Worm (Caenorhabditis elegans): ENCODE data around the gene D1014.2.

Gene D1014.2

ce11 chrV:8110816-8111215, 32.9 kb upstream of the D1014.2 start:
- TF ChIP-seq ets-7 (tag; optimal IDR thresholded peaks at IDR 0.05) (no peak), ama-1 (optimal IDR thresholded peaks at IDR 0.05) (no peak), sea-1 (GFP tag; conservative IDR thresholded peaks at IDR 0.05) (no peak), B0310.2 (tag; optimal IDR thresholded peaks at IDR 0.05) (no peak), hmg-4 (GFP tag; optimal IDR thresholded peaks at IDR 0.05) (no peak), pes-1 (GFP tag; IDR thresholded peaks at IDR 0.05) (no peak), tbx-37 (GFP tag; conservative IDR thresholded peaks at IDR 0.05) (no peak), hmbx-1 (tag; optimal IDR thresholded peaks at IDR 0.05) (no peak), tbx-11 (GFP tag; IDR thresholded peaks at IDR 0.05) (no peak), flt-1 (GFP tag; IDR thresholded peaks at IDR 0.05) (no peak), ceh-13 (GFP tag; optimal IDR thresholded peaks at IDR 0.05) (no peak), ceh-36 (tag; optimal IDR thresholded peaks at IDR 0.05) (no peak), scrt-1 (GFP tag; IDR thresholded peaks at IDR 0.05) (no peak), F13C5.2 (tag; optimal IDR thresholded peaks at IDR 0.05) (no peak), hnd-1 (tag; optimal IDR thresholded peaks at IDR 0.05) (no peak), tra-4 (tag; optimal IDR thresholded peaks at IDR 0.05) (no peak), aly-1 (tag; optimal IDR thresholded peaks at IDR 0.05) (no peak)

DNA sequence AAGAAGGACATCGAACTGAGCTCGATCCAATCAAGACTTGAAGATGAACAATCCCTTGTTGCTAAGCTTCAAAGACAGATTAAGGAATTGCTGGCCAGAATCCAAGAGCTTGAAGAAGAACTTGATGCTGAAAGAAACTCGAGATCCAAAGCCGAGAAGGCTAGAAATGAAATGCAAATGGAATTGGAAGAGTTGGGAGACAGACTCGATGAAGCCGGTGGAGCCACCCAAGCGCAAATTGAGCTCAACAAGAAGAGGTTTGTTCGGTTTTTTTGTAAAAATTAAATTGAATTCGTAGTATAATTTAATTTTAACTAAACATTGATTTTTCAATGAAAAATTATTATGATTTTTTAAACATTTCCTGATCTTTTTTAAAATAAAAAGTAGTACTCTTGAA, 29.2 kb upstream of the D1014.2 start:
- no peak for TF ChIP-seq sea-1 (GFP tag; conservative IDR thresholded peaks at IDR 0.05)
- no peak for TF ChIP-seq hnd-1 (tag; optimal IDR thresholded peaks at IDR 0.05)
- no peak for TF ChIP-seq pes-1 (GFP tag; IDR thresholded peaks at IDR 0.05)
- no peak for TF ChIP-seq ceh-36 (tag; optimal IDR thresholded peaks at IDR 0.05)
- TF ChIP-seq hmg-4 (GFP tag; optimal IDR thresholded peaks at IDR 0.05), result no peak
- TF ChIP-seq F13C5.2 (tag; optimal IDR thresholded peaks at IDR 0.05), result no peak
- TF ChIP-seq tbx-37 (GFP tag; conservative IDR thresholded peaks at IDR 0.05), result no peak
- TF ChIP-seq tbx-11 (GFP tag; IDR thresholded peaks at IDR 0.05), result no peak
- no peak for TF ChIP-seq ceh-13 (GFP tag; optimal IDR thresholded peaks at IDR 0.05)
- TF ChIP-seq flt-1 (GFP tag; IDR thresholded peaks at IDR 0.05), result no peak
- TF ChIP-seq ets-7 (tag; optimal IDR thresholded peaks at IDR 0.05), result no peak
- TF ChIP-seq B0310.2 (tag; optimal IDR thresholded peaks at IDR 0.05), result no peak
- no peak for TF ChIP-seq tra-4 (tag; optimal IDR thresholded peaks at IDR 0.05)
- TF ChIP-seq aly-1 (tag; optimal IDR thresholded peaks at IDR 0.05), result no peak

DNA sequence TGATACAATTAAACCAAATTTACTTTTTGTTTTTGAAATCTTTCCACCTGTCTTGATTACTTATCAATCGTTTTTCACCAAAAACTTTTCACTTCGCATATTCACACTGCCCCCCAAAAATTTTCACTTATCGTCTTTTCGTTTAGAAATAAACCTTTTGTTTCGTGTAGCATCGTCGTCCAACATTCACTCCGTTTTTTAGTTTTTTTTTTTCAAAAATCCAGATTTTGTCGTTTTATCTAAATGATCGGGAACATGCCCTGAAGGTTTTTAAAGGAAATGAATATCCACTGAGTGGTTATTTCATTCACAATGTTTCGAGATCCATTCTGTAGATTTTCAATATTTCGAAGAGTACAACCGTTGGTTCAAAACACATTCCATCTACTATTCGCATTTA, 25.7 kb upstream of the D1014.2 start, which contains the start of gene D1014.7:
TSS of gene D1014.7 (plus strand) at position 301 of the 400 bp plus-strand sequence.
- no peak for TF ChIP-seq hmg-4 (GFP tag; optimal IDR thresholded peaks at IDR 0.05)

DNA sequence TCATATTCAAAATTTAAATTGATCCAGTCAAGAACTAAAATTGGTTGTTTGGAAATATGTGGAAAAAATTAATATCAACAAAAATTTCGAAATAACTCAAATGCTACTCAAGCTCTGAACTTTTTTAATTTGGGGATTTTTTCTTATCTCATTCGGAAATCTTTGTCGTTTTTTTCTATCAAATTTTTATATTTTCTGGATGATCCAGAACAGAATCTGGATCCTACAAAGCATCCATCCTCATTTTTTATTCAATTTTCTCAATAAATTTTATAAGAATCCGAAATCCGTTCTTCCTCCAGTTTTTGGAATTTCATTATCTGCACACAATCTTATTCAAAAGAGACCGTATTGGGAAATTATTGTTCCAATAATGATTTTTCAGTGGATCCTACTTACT, 22.8 kb upstream of the D1014.2 start, which contains the start of gene D1014.6:
TSS of gene D1014.6 (plus strand) at position 301 of the 400 bp plus-strand sequence.
- TF ChIP-seq aly-1 (tag; optimal IDR thresholded peaks at IDR 0.05) (no peak), ama-1 (optimal IDR thresholded peaks at IDR 0.05) (no peak), B0310.2 (tag; optimal IDR thresholded peaks at IDR 0.05) (no peak), sea-1 (GFP tag; conservative IDR thresholded peaks at IDR 0.05) (no peak), hnd-1 (tag; optimal IDR thresholded peaks at IDR 0.05) (no peak), ceh-13 (GFP tag; optimal IDR thresholded peaks at IDR 0.05) (no peak)

ce11 chrV:8123384-8123783, 20.3 kb upstream of the D1014.2 start, which contains the start of gene D1014.5:
Gene D1014.5, plus strand, starts transcription at chrV:8123684.
- TF ChIP-seq aly-1 (tag; optimal IDR thresholded peaks at IDR 0.05) (no peak), hmg-4 (GFP tag; optimal IDR thresholded peaks at IDR 0.05) (no peak), ets-7 (tag; optimal IDR thresholded peaks at IDR 0.05) (no peak), hnd-1 (tag; optimal IDR thresholded peaks at IDR 0.05) (no peak), ceh-36 (tag; optimal IDR thresholded peaks at IDR 0.05) (no peak), F13C5.2 (tag; optimal IDR thresholded peaks at IDR 0.05) (no peak), ceh-13 (GFP tag; optimal IDR thresholded peaks at IDR 0.05) (no peak), B0310.2 (tag; optimal IDR thresholded peaks at IDR 0.05) (no peak)

ce11 chrV:8129252-8129651, 14.5 kb upstream of the D1014.2 start, which contains the start of gene spr-1:
Gene spr-1, minus strand, starts transcription at chrV:8129352.
- no peak for TF ChIP-seq tbx-37 (GFP tag; conservative IDR thresholded peaks at IDR 0.05)
- no peak for TF ChIP-seq hnd-1 (tag; optimal IDR thresholded peaks at IDR 0.05)
- TF ChIP-seq tra-4 (tag; optimal IDR thresholded peaks at IDR 0.05), result no peak
- TF ChIP-seq tbx-11 (GFP tag; IDR thresholded peaks at IDR 0.05), result no peak
- TF ChIP-seq F13C5.2 (tag; optimal IDR thresholded peaks at IDR 0.05), result no peak
- TF ChIP-seq pes-1 (GFP tag; IDR thresholded peaks at IDR 0.05), result no peak
- TF ChIP-seq hmbx-1 (tag; optimal IDR thresholded peaks at IDR 0.05), result no peak
- no peak for TF ChIP-seq sea-1 (GFP tag; conservative IDR thresholded peaks at IDR 0.05)
- no peak for TF ChIP-seq ceh-36 (tag; optimal IDR thresholded peaks at IDR 0.05)
- no peak for TF ChIP-seq flt-1 (GFP tag; IDR thresholded peaks at IDR 0.05)
- TF ChIP-seq B0310.2 (tag; optimal IDR thresholded peaks at IDR 0.05), result no peak
- no peak for TF ChIP-seq scrt-1 (GFP tag; IDR thresholded peaks at IDR 0.05)
- no peak for TF ChIP-seq hmg-4 (GFP tag; optimal IDR thresholded peaks at IDR 0.05)
- no peak for TF ChIP-seq ceh-13 (GFP tag; optimal IDR thresholded peaks at IDR 0.05)
- TF ChIP-seq aly-1 (tag; optimal IDR thresholded peaks at IDR 0.05), result no peak
- TF ChIP-seq ets-7 (tag; optimal IDR thresholded peaks at IDR 0.05), result no peak
- no peak for TF ChIP-seq ama-1 (optimal IDR thresholded peaks at IDR 0.05)

- TF ChIP-seq tbx-11 (GFP tag; IDR thresholded peaks at IDR 0.05) (0 out of 2 replicates have a peak, but pooled peaks have one; percentile 35), ceh-36 (tag; optimal IDR thresholded peaks at IDR 0.05) (no peak), scrt-1 (GFP tag; IDR thresholded peaks at IDR 0.05) (no peak)
Measured at ce11 chrV:8129719-8130118, 14.0 kb upstream of the D1014.2 start.

DNA sequence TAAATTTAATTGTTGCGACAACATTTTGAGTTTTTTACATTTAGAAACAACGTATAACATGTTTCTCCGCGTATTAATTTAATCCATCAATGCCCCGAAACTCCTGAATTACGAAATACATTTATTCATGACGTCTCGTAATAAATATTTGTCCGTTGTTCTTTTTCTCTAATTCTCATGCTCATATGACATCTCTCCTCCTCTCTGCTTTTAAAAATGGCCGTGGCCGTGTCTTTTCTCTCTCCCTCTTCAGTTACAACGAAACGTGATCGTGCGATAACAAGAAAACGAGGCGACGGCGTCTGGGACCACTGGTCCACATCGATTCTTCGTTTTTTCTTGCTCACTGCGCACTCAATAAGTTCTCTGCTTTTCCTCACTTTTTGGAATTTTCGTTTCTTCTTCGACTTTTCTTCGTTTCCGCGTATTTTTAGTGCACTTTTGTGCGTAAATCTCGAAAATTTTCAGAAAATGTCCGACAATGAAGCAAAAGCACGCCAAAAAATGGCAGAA, 13.5 kb upstream of the D1014.2 start, which contains the start of gene snap-1:
TSS of gene snap-1 (plus strand) at position 463 of the 513 bp plus-strand sequence.
- TF ChIP-seq F13C5.2 (tag; optimal IDR thresholded peaks at IDR 0.05) (no peak), aly-1 (tag; optimal IDR thresholded peaks at IDR 0.05) (no peak), ceh-36 (tag; optimal IDR thresholded peaks at IDR 0.05) (no peak), ets-7 (tag; optimal IDR thresholded peaks at IDR 0.05) (no peak), hnd-1 (tag; optimal IDR thresholded peaks at IDR 0.05) (no peak), B0310.2 (tag; optimal IDR thresholded peaks at IDR 0.05) (no peak), hmg-4 (GFP tag; optimal IDR thresholded peaks at IDR 0.05) (no peak), tbx-11 (GFP tag; IDR thresholded peaks at IDR 0.05) (no peak), pes-1 (GFP tag; IDR thresholded peaks at IDR 0.05) (no peak), scrt-1 (GFP tag; IDR thresholded peaks at IDR 0.05) (no peak), hmbx-1 (tag; optimal IDR thresholded peaks at IDR 0.05) (no peak)
